Fruit fly (Drosophila melanogaster) whole organism, embryonic: ENCODE results near the gene Rpp14b.

ENCODE experiments used
- BEAF-32 ChIP-seq: fragments of 200-800 bp; sonication (Bioruptor generic); optimal IDR thresholded peaks from 3 replicates; lab custom pipeline; 2017; ENCODE audit warnings: missing biosample characterization, missing genetic modification characterization, mild to moderate bottlenecking, moderate library complexity, missing genetic modification reagents
- BtbVII ChIP-seq: fragments of 200-800 bp; sonication (Bioruptor generic); optimal IDR thresholded peaks from 3 replicates; lab custom pipeline; 2017; ENCODE audit warnings: missing biosample characterization, mild to moderate bottlenecking, missing genetic modification characterization
- CG10565 ChIP-seq: fragments of 200-800 bp; sonication (Bioruptor generic); optimal IDR thresholded peaks from 3 replicates; lab custom pipeline; 2016; ENCODE audit warnings: missing biosample characterization, mild to moderate bottlenecking, missing genetic modification characterization
- CG12104 ChIP-seq: fragments of 200-800 bp; sonication (Bioruptor generic); optimal IDR thresholded peaks from 3 replicates; lab custom pipeline; 2016; ENCODE audit warnings: missing biosample characterization, missing genetic modification characterization
- CG14441 ChIP-seq: fragments of 200-800 bp; sonication (Bioruptor generic); IDR thresholded peaks from 2 replicates; pipeline ENCODE4 v1.3.6; 2022; ENCODE audit warnings: missing biosample characterization, missing genetic modification characterization
- CG15601 ChIP-seq: fragments of 200-800 bp; sonication (Bioruptor generic); optimal IDR thresholded peaks from 3 replicates; lab custom pipeline; 2019; ENCODE audit warnings: missing biosample characterization, mild to moderate bottlenecking, missing genetic modification characterization, moderate library complexity
- CG16779 ChIP-seq: fragments of 200-800 bp; sonication (Bioruptor generic); IDR thresholded peaks from 2 replicates; pipeline ENCODE4 v1.3.6; 2022; ENCODE audit warnings: missing biosample characterization, missing genetic modification characterization
- CG17359 ChIP-seq: fragments of 200-800 bp; sonication (Bioruptor generic); optimal IDR thresholded peaks from 3 replicates; lab custom pipeline; 2018; ENCODE audit warnings: missing biosample characterization, mild to moderate bottlenecking, missing genetic modification characterization, moderate library complexity
- CG17385 ChIP-seq: fragments of 200-800 bp; sonication (Bioruptor generic); optimal IDR thresholded peaks from 3 replicates; lab custom pipeline; 2018; ENCODE audit warnings: missing biosample characterization, mild to moderate bottlenecking, missing genetic modification characterization
- CG2199 ChIP-seq: fragments of 200-800 bp; sonication (Bioruptor generic); IDR thresholded peaks from 3 replicates; pipeline ENCODE4 v1.3.6; 2022; ENCODE audit warnings: missing biosample characterization, missing genetic modification characterization
- CG31224 ChIP-seq: fragments of 200-800 bp; sonication (Bioruptor generic); IDR thresholded peaks from 2 replicates; pipeline ENCODE4 v1.3.6; 2022; ENCODE audit warnings: missing biosample characterization, missing genetic modification characterization
- CG34376 ChIP-seq: fragments of 200-800 bp; sonication (Bioruptor generic); optimal IDR thresholded peaks from 2 replicates; lab custom pipeline; 2018; ENCODE audit warnings: missing biosample characterization, mild to moderate bottlenecking, missing genetic modification characterization
- CG3726 ChIP-seq: fragments of 200-800 bp; sonication (Bioruptor generic); IDR thresholded peaks from 3 replicates; pipeline ENCODE4, ENCODE4 v1.3.6; 2022; ENCODE audit warnings: missing biosample characterization, missing genetic modification characterization
- CG7556 ChIP-seq: fragments of 200-800 bp; sonication (Bioruptor generic); optimal IDR thresholded peaks from 2 replicates; lab custom pipeline; 2017; ENCODE audit warnings: missing biosample characterization, mild to moderate bottlenecking, missing genetic modification characterization
- CG7963 ChIP-seq: fragments of 200-800 bp; sonication (Bioruptor generic); IDR thresholded peaks from 3 replicates; pipeline ENCODE4 v1.3.6; 2022; ENCODE audit warnings: missing biosample characterization, missing genetic modification characterization; ENCODE audit not compliant: partially characterized antibody
- CG8281 ChIP-seq: fragments of 200-800 bp; sonication (Bioruptor generic); optimal IDR thresholded peaks from 2 replicates; lab custom pipeline; 2018; ENCODE audit warnings: missing biosample characterization, mild to moderate bottlenecking, missing genetic modification characterization, moderate library complexity
- CG8290 ChIP-seq, 3 experiments: fragments of 200-800 bp; sonication (Bioruptor generic); optimal IDR thresholded peaks; 2 replicates each; lab custom pipeline; 2016 to 2019; ENCODE audit warnings: missing biosample characterization in 3 of 3, missing genetic modification characterization in 3 of 3, mild to moderate bottlenecking in 2 of 3, moderate library complexity in 1 of 3
- CG8388 ChIP-seq: fragments of 200-800 bp; sonication (Bioruptor generic); optimal IDR thresholded peaks from 2 replicates; lab custom pipeline; 2019; ENCODE audit warnings: missing biosample characterization, mild to moderate bottlenecking, missing genetic modification characterization, moderate library complexity
- Fer2 ChIP-seq: fragments of 200-800 bp; sonication (Bioruptor generic); optimal IDR thresholded peaks from 2 replicates; lab custom pipeline; 2018; ENCODE audit warnings: missing biosample characterization, mild to moderate bottlenecking, missing genetic modification characterization, moderate library complexity
- Hey ChIP-seq: fragments of 200-800 bp; sonication (Bioruptor generic); optimal IDR thresholded peaks from 3 replicates; lab custom pipeline; 2018; ENCODE audit warnings: missing biosample characterization, mild to moderate bottlenecking, missing genetic modification characterization
- Hmr ChIP-seq: fragments of 200-800 bp; sonication (Bioruptor generic); optimal IDR thresholded peaks from 3 replicates; lab custom pipeline; 2017; ENCODE audit warnings: mild to moderate bottlenecking, missing biosample characterization, missing genetic modification reagents, missing genetic modification characterization
- Hr51 ChIP-seq, 2 experiments: fragments of 200-800 bp; sonication (Bioruptor generic); optimal IDR thresholded peaks; 2 replicates in 1 of 2; 3 replicates in 1 of 2; lab custom pipeline; 2016 to 2018; ENCODE audit warnings: missing biosample characterization in 2 of 2, missing genetic modification characterization in 2 of 2, mild to moderate bottlenecking in 1 of 2, moderate library complexity in 1 of 2
- NC2α ChIP-seq: fragments of 200-800 bp; sonication (Bioruptor generic); optimal IDR thresholded peaks from 2 replicates; lab custom pipeline; 2016; ENCODE audit warnings: missing biosample characterization, missing genetic modification characterization
- NFAT ChIP-seq: fragments of 200-800 bp; sonication (Bioruptor generic); IDR thresholded peaks from 2 replicates; pipeline ENCODE4 v1.3.6; 2022; ENCODE audit warnings: missing biosample characterization, missing genetic modification characterization
- Oaz ChIP-seq: fragments of 200-800 bp; sonication (Bioruptor generic); IDR thresholded peaks from 2 replicates; pipeline ENCODE4 v1.3.6; 2022; ENCODE audit warnings: missing biosample characterization, missing genetic modification characterization
- Poxn ChIP-seq: fragments of 200-800 bp; sonication (Bioruptor generic); IDR thresholded peaks from 2 replicates; pipeline ENCODE4 v1.3.6; 2022; ENCODE audit warnings: missing biosample characterization, missing genetic modification characterization
- Sry-δ ChIP-seq: fragments of 200-800 bp; sonication (Bioruptor generic); optimal IDR thresholded peaks from 2 replicates; lab custom pipeline; 2016; ENCODE audit warnings: missing biosample characterization, missing genetic modification characterization
- Tbp ChIP-seq: fragments of >200 bp; optimal IDR thresholded peaks from 2 replicates; lab custom pipeline; 2018; ENCODE audit warnings: missing biosample characterization, missing genetic modification characterization
- bcd ChIP-seq: fragments of 200-800 bp; sonication (Bioruptor generic); optimal IDR thresholded peaks from 2 replicates; lab custom pipeline; 2017; ENCODE audit warnings: missing biosample characterization, mild to moderate bottlenecking, missing genetic modification characterization
- bowl ChIP-seq: fragments of 200-800 bp; sonication (Bioruptor generic); IDR thresholded peaks from 2 replicates; pipeline ENCODE4 v1.3.6; 2022; ENCODE audit warnings: missing biosample characterization, missing genetic modification characterization
- corto ChIP-seq: fragments of 200-800 bp; sonication (Bioruptor generic); optimal IDR thresholded peaks from 2 replicates; lab custom pipeline; 2016; ENCODE audit warnings: missing biosample characterization, mild to moderate bottlenecking, missing genetic modification characterization, moderate library complexity
- dimm ChIP-seq: fragments of 200-800 bp; sonication (Bioruptor generic); IDR thresholded peaks from 2 replicates; pipeline ENCODE4 v1.3.6; 2022; ENCODE audit warnings: missing biosample characterization, missing genetic modification characterization
- ems ChIP-seq: fragments of 200-800 bp; sonication (Bioruptor generic); optimal IDR thresholded peaks from 3 replicates; lab custom pipeline; 2016; ENCODE audit warnings: missing biosample characterization, missing genetic modification characterization
- esg ChIP-seq: fragments of 200-800 bp; sonication (Bioruptor generic); conservative IDR thresholded peaks from 2 replicates; pipeline ENCODE4 v1.3.6; 2022; ENCODE audit warnings: missing biosample characterization, missing genetic modification characterization
- fd3F ChIP-seq: fragments of 200-800 bp; sonication (Bioruptor generic); optimal IDR thresholded peaks from 2 replicates; lab custom pipeline; 2018; ENCODE audit warnings: missing biosample characterization, mild to moderate bottlenecking, missing genetic modification characterization, moderate library complexity
- gem ChIP-seq: fragments of 200-800 bp; sonication (Bioruptor generic); optimal IDR thresholded peaks from 2 replicates; lab custom pipeline; 2019; ENCODE audit warnings: missing biosample characterization, mild to moderate bottlenecking, missing genetic modification characterization, moderate library complexity
- grn ChIP-seq: fragments of 200-800 bp; sonication (Bioruptor generic); optimal IDR thresholded peaks from 3 replicates; lab custom pipeline; 2017; ENCODE audit warnings: missing biosample characterization, missing genetic modification characterization
- jumu ChIP-seq: fragments of 200-800 bp; sonication (Bioruptor generic); optimal IDR thresholded peaks from 3 replicates; lab custom pipeline; 2016; ENCODE audit warnings: missing biosample characterization, missing genetic modification characterization
- klu ChIP-seq: fragments of 200-800 bp; sonication (Bioruptor generic); IDR thresholded peaks from 2 replicates; pipeline ENCODE4 v1.3.6; 2022; ENCODE audit warnings: missing biosample characterization, missing genetic modification characterization
- knrl ChIP-seq: fragments of 200-800 bp; sonication (Bioruptor generic); IDR thresholded peaks from 3 replicates; pipeline ENCODE4 v1.3.6; 2022; ENCODE audit warnings: missing biosample characterization, missing genetic modification characterization; ENCODE audit not compliant: partially characterized antibody
- schlank ChIP-seq: fragments of 200-800 bp; sonication (Bioruptor generic); optimal IDR thresholded peaks from 2 replicates; lab custom pipeline; 2018; ENCODE audit warnings: missing biosample characterization, mild to moderate bottlenecking, missing genetic modification characterization
- sens ChIP-seq: fragments of 200-800 bp; sonication (Bioruptor generic); peaks from one replicate; lab custom pipeline; 2016; ENCODE audit warnings: missing biosample characterization, missing genetic modification characterization
- slbo ChIP-seq: fragments of 200-800 bp; sonication (Bioruptor generic); IDR thresholded peaks from 2 replicates; pipeline ENCODE4 v1.3.6; 2022; ENCODE audit warnings: missing biosample characterization, missing genetic modification characterization
- sna ChIP-seq: fragments of 200-800 bp; sonication (Bioruptor generic); IDR thresholded peaks from 2 replicates; pipeline ENCODE4 v1.3.6; 2022; ENCODE audit warnings: missing biosample characterization, missing genetic modification characterization; ENCODE audit not compliant: partially characterized antibody
- so ChIP-seq: fragments of 200-800 bp; sonication (Bioruptor generic); IDR thresholded peaks from 3 replicates; pipeline ENCODE4 v1.3.6; 2022; ENCODE audit warnings: missing biosample characterization, missing genetic modification characterization
- stc ChIP-seq: fragments of 200-800 bp; sonication (Bioruptor generic); IDR thresholded peaks from 2 replicates; pipeline ENCODE4 v1.3.6; 2022; ENCODE audit warnings: missing biosample characterization, missing genetic modification characterization
- sug ChIP-seq: fragments of 200-800 bp; optimal IDR thresholded peaks from 2 replicates; lab custom pipeline; 2019; ENCODE audit warnings: missing biosample characterization, mild to moderate bottlenecking, missing genetic modification characterization, moderate library complexity
- tin ChIP-seq: fragments of 200-800 bp; sonication (Bioruptor generic); optimal IDR thresholded peaks from 3 replicates; lab custom pipeline; 2016; ENCODE audit warnings: missing biosample characterization, missing genetic modification characterization
- z ChIP-seq: fragments of 200-800 bp; sonication (Bioruptor generic); IDR thresholded peaks from 3 replicates; pipeline ENCODE4 v1.3.6; 2022; ENCODE audit warnings: missing biosample characterization, missing genetic modification characterization
- zen ChIP-seq: fragments of 200-800 bp; sonication (Bioruptor generic); optimal IDR thresholded peaks from 3 replicates; lab custom pipeline; 2018; ENCODE audit warnings: missing biosample characterization, mild to moderate bottlenecking, missing genetic modification characterization, moderate library complexity
- zen2 ChIP-seq: fragments of 200-800 bp; sonication (Bioruptor generic); IDR thresholded peaks from 3 replicates; pipeline ENCODE4 v1.3.6; 2022; ENCODE audit warnings: missing biosample characterization, missing genetic modification characterization; ENCODE audit not compliant: partially characterized antibody

Rpp14b gene

dm6 chr3R:30099341-30099871 lies 43.6 kb downstream of the Rpp14b start (continued):
- TF ChIP-seq CG10565 (GFP tag; lab: Kevin White, UChicago), result no peak
- TF ChIP-seq BtbVII (GFP tag; lab: Kevin White, UChicago), result no peak
- no peak for TF ChIP-seq NFAT
- TF ChIP-seq CG7556 (GFP tag; lab: Kevin White, UChicago), result no peak
- TF ChIP-seq sna (GFP tag; lab: Robert Waterston, UW), result peak; percentile 72
- TF ChIP-seq bowl (GFP tag; lab: Robert Waterston, UW), result no peak
- TF ChIP-seq gem (tag; lab: Kevin White, UChicago), result no peak
- TF ChIP-seq CG17359 (tag; lab: Kevin White, UChicago), result no peak
- no peak for TF ChIP-seq CG8290 (GFP tag; optimal IDR thresholded peaks at IDR 0.05; lab: Kevin White, UChicago)
- TF ChIP-seq CG8290 (tag; optimal IDR thresholded peaks at IDR 0.05; lab: Kevin White, UChicago), result no peak
- TF ChIP-seq CG16779 (GFP tag; lab: Robert Waterston, UW), result no peak
- TF ChIP-seq CG3726, result no peak
- no peak for TF ChIP-seq NC2α
- TF ChIP-seq grn, result no peak
- TF ChIP-seq CG8281 (tag; lab: Kevin White, UChicago), result no peak
- TF ChIP-seq klu (GFP tag; lab: Robert Waterston, UW), result no peak
- no peak for TF ChIP-seq knrl (GFP tag; lab: Robert Waterston, UW)
- no peak for TF ChIP-seq Sry-δ (GFP tag; lab: Kevin White, UChicago)
- no peak for TF ChIP-seq stc (GFP tag; lab: Robert Waterston, UW)
- peak; percentile 9 for TF ChIP-seq corto (GFP tag; lab: Kevin White, UChicago)
- TF ChIP-seq zen2, result peak; percentile 71
- TF ChIP-seq slbo (GFP tag; lab: Robert Waterston, UW), result no peak
- no peak for TF ChIP-seq BEAF-32 (GFP tag; lab: Kevin White, UChicago)
- no peak for TF ChIP-seq sens (GFP tag; lab: Kevin White, UChicago)
- no peak for TF ChIP-seq sug (tag; lab: Kevin White, UChicago)
- TF ChIP-seq so, result peak; percentile 28; the same call in 2 of the 3 replicates
- TF ChIP-seq CG14441, result 0 out of 2 replicates have a peak, but pooled peaks have one; percentile 17
- TF ChIP-seq Hmr, result no peak
- no peak for TF ChIP-seq CG8388 (GFP tag; lab: Kevin White, UChicago)
- no peak for TF ChIP-seq zen (tag; lab: Kevin White, UChicago)
- peak; percentile 59 for TF ChIP-seq CG34376 (GFP tag; lab: Kevin White, UChicago)
- TF ChIP-seq CG7963 (GFP tag; lab: Robert Waterston, UW), result no peak
- TF ChIP-seq fd3F (GFP tag; lab: Kevin White, UChicago), result no peak
- no peak for TF ChIP-seq bcd (GFP tag; lab: Kevin White, UChicago)
- no peak for TF ChIP-seq CG2199 (GFP tag; lab: Robert Waterston, UW)
- no peak for TF ChIP-seq CG15601 (tag; lab: Kevin White, UChicago)
- no peak for TF ChIP-seq Hey (tag; lab: Kevin White, UChicago)
- no peak for TF ChIP-seq esg (GFP tag; lab: Robert Waterston, UW)
- no peak for TF ChIP-seq ems (GFP tag; lab: Kevin White, UChicago)
- no peak for TF ChIP-seq jumu (GFP tag; lab: Kevin White, UChicago)
- no peak for TF ChIP-seq Fer2 (tag; lab: Kevin White, UChicago)
- TF ChIP-seq z (GFP tag; lab: Robert Waterston, UW), result peak; percentile 99
- TF ChIP-seq Poxn (GFP tag; lab: Robert Waterston, UW), result no peak
- no peak for TF ChIP-seq Tbp
- TF ChIP-seq dimm (GFP tag; lab: Robert Waterston, UW), result no peak
- TF ChIP-seq tin (GFP tag; lab: Kevin White, UChicago), result no peak
- no peak for TF ChIP-seq schlank (tag; lab: Kevin White, UChicago)
- no peak for TF ChIP-seq Oaz (GFP tag; lab: Robert Waterston, UW)
- peak; percentile 7 for TF ChIP-seq CG17385 (GFP tag; lab: Kevin White, UChicago)
- TF ChIP-seq CG31224 (GFP tag; lab: Robert Waterston, UW), result no peak
- TF ChIP-seq Hr51 (GFP tag; optimal IDR thresholded peaks at IDR 0.05; lab: Kevin White, UChicago), result no peak
- TF ChIP-seq CG12104 (GFP tag; lab: Kevin White, UChicago), result no peak
